Worm (Caenorhabditis elegans): Measurements from ENCODE around the gene K02D10.4.
A peak's percentile ranks its signal among the peaks of the same experiment; 100 is the strongest.

The K02D10.4 gene

DNA sequence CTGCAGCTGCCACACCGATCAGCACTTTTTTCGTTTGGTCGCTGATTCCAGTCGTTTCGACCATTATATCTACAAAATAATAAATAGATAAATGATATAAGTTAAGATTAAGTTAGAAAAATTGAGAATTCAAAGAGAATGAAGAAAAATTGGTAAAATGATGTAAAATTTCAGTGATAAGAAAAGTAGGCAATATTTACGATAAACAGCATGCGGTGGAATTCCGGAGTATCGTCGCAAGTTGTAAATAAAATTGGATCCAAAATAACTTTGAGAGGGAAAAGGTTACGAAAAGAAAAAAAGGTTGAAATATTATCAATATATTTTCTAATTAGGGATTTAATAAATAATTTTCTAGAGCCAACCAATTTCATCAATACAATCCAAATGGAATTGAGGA, 25.1 kb downstream of the K02D10.4 start, which contains the start of gene tomm-70:
Gene tomm-70, minus strand, starts transcription at position 69 of the 400 bp plus-strand sequence.
- TF ChIP-seq ama-1 (optimal IDR thresholded peaks at IDR 0.05), result no peak
- TF ChIP-seq nhr-6 (tag; optimal IDR thresholded peaks at IDR 0.05), result no peak
- TF ChIP-seq elt-1 (tag; optimal IDR thresholded peaks at IDR 0.05), result no peak
- TF ChIP-seq R02D3.7 (tag; optimal IDR thresholded peaks at IDR 0.05), result peak; percentile 34
- TF ChIP-seq sem-4 (tag; optimal IDR thresholded peaks at IDR 0.05), result no peak
- TF ChIP-seq peb-1 (tag; optimal IDR thresholded peaks at IDR 0.05), result no peak
- TF ChIP-seq nhr-23 (tag; optimal IDR thresholded peaks at IDR 0.05), result no peak
- TF ChIP-seq nhr-237 (tag; optimal IDR thresholded peaks at IDR 0.05), result no peak
- peak; percentile 36 for TF ChIP-seq C34F6.9 (tag; optimal IDR thresholded peaks at IDR 0.05)
- peak; percentile 31 for TF ChIP-seq unc-55 (GFP tag; optimal IDR thresholded peaks at IDR 0.05)
- TF ChIP-seq sma-9 (GFP tag; optimal IDR thresholded peaks at IDR 0.05), result no peak
- TF ChIP-seq sma-9 (tag; optimal IDR thresholded peaks at IDR 0.05), result no peak
- TF ChIP-seq F13H6.1 (tag; optimal IDR thresholded peaks at IDR 0.05), result no peak
- TF ChIP-seq blmp-1 (tag; optimal IDR thresholded peaks at IDR 0.05; ENCODE audit: insufficient read depth), result no peak
- TF ChIP-seq sma-3 (GFP tag; optimal IDR thresholded peaks at IDR 0.05), result no peak
- TF ChIP-seq nhr-25 (tag; optimal IDR thresholded peaks at IDR 0.05), result no peak
- TF ChIP-seq ceh-16 (tag; optimal IDR thresholded peaks at IDR 0.05), result no peak
- no peak for TF ChIP-seq snpc-4 (tag; optimal IDR thresholded peaks at IDR 0.05)
- peak; percentile 9 for TF ChIP-seq gmeb-1 (tag; optimal IDR thresholded peaks at IDR 0.05)
- TF ChIP-seq nhr-77 (tag; optimal IDR thresholded peaks at IDR 0.05), result no peak
- no peak for TF ChIP-seq ztf-4 (tag; optimal IDR thresholded peaks at IDR 0.05)
- TF ChIP-seq mbf-1 (tag; optimal IDR thresholded peaks at IDR 0.05), result no peak
- TF ChIP-seq unc-39 (tag; optimal IDR thresholded peaks at IDR 0.05), result no peak
- TF ChIP-seq lin-39 (tag; optimal IDR thresholded peaks at IDR 0.05), result no peak
- no peak for TF ChIP-seq crh-2 (tag; optimal IDR thresholded peaks at IDR 0.05)
- TF ChIP-seq nhr-129 (tag; optimal IDR thresholded peaks at IDR 0.05), result peak; percentile 30
- TF ChIP-seq nhr-11 (tag; optimal IDR thresholded peaks at IDR 0.05), result no peak
- no peak for TF ChIP-seq skn-1 (tag; optimal IDR thresholded peaks at IDR 0.05)
- no peak for TF ChIP-seq ceh-82 (tag; optimal IDR thresholded peaks at IDR 0.05)
- TF ChIP-seq lin-13 (GFP tag; optimal IDR thresholded peaks at IDR 0.05), result no peak
- TF ChIP-seq ztf-11 (tag; optimal IDR thresholded peaks at IDR 0.05), result no peak
- no peak for TF ChIP-seq nhr-12 (tag; optimal IDR thresholded peaks at IDR 0.05)
- TF ChIP-seq dmd-4 (tag; optimal IDR thresholded peaks at IDR 0.05), result no peak
- no peak for TF ChIP-seq ZK546.5 (tag; optimal IDR thresholded peaks at IDR 0.05)
- TF ChIP-seq zag-1 (tag; optimal IDR thresholded peaks at IDR 0.05), result no peak
- no peak for TF ChIP-seq elt-3 (tag; optimal IDR thresholded peaks at IDR 0.05)
- TF ChIP-seq unc-62 (GFP tag; optimal IDR thresholded peaks at IDR 0.05), result no peak
- TF ChIP-seq aly-2 (tag; optimal IDR thresholded peaks at IDR 0.05), result no peak
- peak in 1 of 2 experiments; percentile 25 for TF ChIP-seq lsy-2 (tag; optimal IDR thresholded peaks at IDR 0.05)
- no peak for TF ChIP-seq egl-27 (tag; optimal IDR thresholded peaks at IDR 0.05)
- no peak for TF ChIP-seq Y55F3AM.14 (GFP tag; optimal IDR thresholded peaks at IDR 0.05)
- TF ChIP-seq mdl-1 (tag; optimal IDR thresholded peaks at IDR 0.05), result no peak
- no peak for TF ChIP-seq alr-1 (tag; optimal IDR thresholded peaks at IDR 0.05)

DNA sequence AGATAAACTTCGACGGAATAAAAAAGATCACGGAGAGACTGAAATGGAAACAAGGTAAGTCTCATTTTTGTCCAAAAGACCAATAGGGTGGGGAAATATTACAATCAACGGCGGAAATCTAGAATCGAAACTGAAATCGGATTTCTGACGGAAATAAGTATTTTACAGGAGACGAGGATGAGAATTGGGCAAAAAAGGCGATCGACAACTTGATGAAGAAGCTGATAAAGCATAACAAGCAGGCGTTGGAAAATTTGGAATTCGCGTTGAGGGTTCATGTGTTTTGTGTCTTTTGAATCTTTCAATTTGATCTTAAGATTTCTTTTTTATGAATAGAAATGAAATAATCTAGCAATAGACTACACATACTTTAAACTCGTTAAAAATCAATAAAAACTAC, 29.2 kb downstream of the K02D10.4 start, which contains the start of gene ugtp-1:
Gene ugtp-1, minus strand, starts transcription at position 101 of the 400 bp plus-strand sequence.
- no peak for TF ChIP-seq nhr-6 (tag; optimal IDR thresholded peaks at IDR 0.05)
- no peak for TF ChIP-seq C34F6.9 (tag; optimal IDR thresholded peaks at IDR 0.05)
- TF ChIP-seq crh-2 (tag; optimal IDR thresholded peaks at IDR 0.05), result no peak
- no peak for TF ChIP-seq unc-55 (GFP tag; optimal IDR thresholded peaks at IDR 0.05)
- no peak for TF ChIP-seq ZK546.5 (tag; optimal IDR thresholded peaks at IDR 0.05)
- no peak for TF ChIP-seq ceh-16 (tag; optimal IDR thresholded peaks at IDR 0.05)
- TF ChIP-seq nhr-11 (tag; optimal IDR thresholded peaks at IDR 0.05), result no peak
- TF ChIP-seq R02D3.7 (tag; optimal IDR thresholded peaks at IDR 0.05), result no peak
- no peak for TF ChIP-seq sma-9 (GFP tag; optimal IDR thresholded peaks at IDR 0.05)
- no peak for TF ChIP-seq sma-9 (tag; optimal IDR thresholded peaks at IDR 0.05)
- no peak for TF ChIP-seq aly-2 (tag; optimal IDR thresholded peaks at IDR 0.05)
- no peak for TF ChIP-seq ztf-1 (GFP tag; conservative IDR thresholded peaks at IDR 0.05)
